Fruit fly (Drosophila melanogaster): ENCODE data around the gene Dfd.
A peak's percentile ranks its signal among the peaks of the same experiment; 100 is the strongest.

Dfd gene

DNA sequence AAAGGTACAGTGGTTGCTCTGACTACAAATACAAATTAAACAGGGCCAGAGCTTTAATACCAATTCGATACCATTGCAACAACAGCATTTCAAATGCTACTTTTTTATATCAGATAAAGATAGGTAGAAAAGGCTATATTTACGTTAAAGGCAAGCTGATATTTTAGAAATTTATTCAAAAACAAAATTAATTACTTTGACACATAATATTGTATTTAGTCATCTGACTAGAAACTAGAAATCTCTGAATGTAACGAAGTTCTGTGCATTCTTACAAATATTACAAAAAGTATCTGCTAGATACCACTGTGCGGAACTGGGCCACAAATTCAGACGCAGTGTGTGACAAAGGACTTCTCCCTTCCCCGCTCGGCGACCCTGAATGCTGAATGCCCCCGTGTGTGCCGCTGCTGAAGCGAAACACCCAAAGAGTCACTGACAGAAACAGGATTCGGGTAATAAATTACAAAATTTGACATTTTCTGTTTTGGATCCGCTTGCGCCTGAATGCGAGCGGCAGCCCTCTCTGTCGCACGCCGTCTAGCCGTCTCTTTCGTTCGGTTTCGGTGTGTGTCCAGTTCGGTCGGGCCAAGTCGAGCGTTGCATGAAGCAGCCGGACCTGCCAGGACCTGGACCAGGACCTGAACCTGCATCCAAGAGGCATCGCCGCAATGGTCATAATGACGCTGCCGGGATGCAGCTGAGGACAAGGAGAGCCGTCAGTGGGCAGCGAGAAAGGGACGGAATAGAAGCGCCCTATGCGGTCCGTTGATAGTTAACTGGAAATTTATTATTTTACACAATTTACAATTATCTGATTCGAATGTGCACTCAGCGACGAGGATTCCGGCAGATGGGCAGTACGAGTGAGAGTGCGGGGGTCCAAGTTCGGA is 30.6 kb upstream of the Dfd start (continued):
- peak; percentile 34 for TF ChIP-seq fd59A (GFP tag; optimal IDR thresholded peaks at IDR 0.05)
- TF ChIP-seq topi (GFP tag; optimal IDR thresholded peaks at IDR 0.05) = peak; percentile 59
- no peak for TF ChIP-seq CG32006 (GFP tag; optimal IDR thresholded peaks at IDR 0.05)
- peak; percentile 31 for TF ChIP-seq Sox15 (GFP tag; optimal IDR thresholded peaks at IDR 0.05)
- TF ChIP-seq CG11902 (GFP tag; optimal IDR thresholded peaks at IDR 0.05) = no peak
- TF ChIP-seq CG6276 (GFP tag; optimal IDR thresholded peaks at IDR 0.05) = no peak
- TF ChIP-seq svp (GFP tag) = peak; percentile 78
- TF ChIP-seq achi (GFP tag; optimal IDR thresholded peaks at IDR 0.05) = peak; percentile 46
- no peak for TF ChIP-seq CG9139 (GFP tag; optimal IDR thresholded peaks at IDR 0.05)
- peak; percentile 40 to 56 for TF ChIP-seq ss (GFP tag; optimal IDR thresholded peaks at IDR 0.05)
- no peak for TF ChIP-seq CG8119 (GFP tag; IDR thresholded peaks at IDR 0.05)
- TF ChIP-seq CG31627 (GFP tag; optimal IDR thresholded peaks at IDR 0.05) = peak; percentile 27
- TF ChIP-seq CG6792 (GFP tag; optimal IDR thresholded peaks at IDR 0.05) = peak; percentile 14
- no peak for TF ChIP-seq CG6854 (GFP tag; optimal IDR thresholded peaks at IDR 0.05)
- peak; percentile 66 for TF ChIP-seq CG6808 (GFP tag; optimal IDR thresholded peaks at IDR 0.05)
- peak; percentile 18 for TF ChIP-seq OdsH (GFP tag; optimal IDR thresholded peaks at IDR 0.05)
- peak; percentile 14 for TF ChIP-seq CG10631 (GFP tag; optimal IDR thresholded peaks at IDR 0.05)
- TF ChIP-seq Hr4 (GFP tag; optimal IDR thresholded peaks at IDR 0.05) = no peak
- peak; percentile 19 for TF ChIP-seq cyc (GFP tag; optimal IDR thresholded peaks at IDR 0.05)
- no peak for TF ChIP-seq CG11294 (GFP tag; IDR thresholded peaks at IDR 0.05)
- peak; percentile 44 for TF ChIP-seq CG3032 (tag; optimal IDR thresholded peaks at IDR 0.05)
- TF ChIP-seq Ets96B (tag; optimal IDR thresholded peaks at IDR 0.05) = peak; percentile 50

DNA sequence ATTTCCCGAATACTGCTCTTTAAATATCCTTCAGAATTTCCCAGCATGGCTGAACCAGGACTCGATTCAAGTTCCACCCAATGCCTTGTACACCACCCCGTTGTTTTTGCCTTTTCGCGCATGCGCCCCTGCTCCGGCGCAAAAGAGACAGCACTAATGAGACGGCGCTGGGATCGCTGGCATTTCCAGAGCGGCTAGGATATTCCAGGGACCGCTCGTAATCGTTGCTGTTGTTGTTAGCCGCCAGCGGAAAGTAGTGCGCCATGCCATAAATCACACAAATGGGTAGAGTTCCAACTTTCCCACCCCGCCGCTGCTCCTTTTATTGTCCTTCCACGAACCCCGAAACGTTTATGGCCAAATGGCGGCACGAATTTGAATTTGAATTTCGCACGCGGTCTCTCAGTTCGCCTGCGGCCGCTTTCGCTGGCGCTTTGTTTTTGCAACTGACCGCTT is 29.4 kb upstream of the Dfd start, which contains the start of gene Ama:
TSS of gene Ama (plus strand) at position 406 of the 456 bp plus-strand sequence.
- TF ChIP-seq Smox (GFP tag; optimal IDR thresholded peaks at IDR 0.05) (no peak), Eip75B (GFP tag; optimal IDR thresholded peaks at IDR 0.05) (no peak), CG6163 (GFP tag; IDR thresholded peaks at IDR 0.05) (no peak), CG6854 (GFP tag; optimal IDR thresholded peaks at IDR 0.05) (no peak), Sox102F (GFP tag; optimal IDR thresholded peaks at IDR 0.05) (no peak), CG8119 (GFP tag; IDR thresholded peaks at IDR 0.05) (no peak), CG10631 (GFP tag; optimal IDR thresholded peaks at IDR 0.05) (no peak), Hr4 (GFP tag; optimal IDR thresholded peaks at IDR 0.05) (no peak), pdm3 (GFP tag; optimal IDR thresholded peaks at IDR 0.05) (no peak), cyc (GFP tag; optimal IDR thresholded peaks at IDR 0.05) (no peak), ss (GFP tag; optimal IDR thresholded peaks at IDR 0.05) (no peak)

dm6 chr3R:6762794-6763407 is 28.7 kb upstream of the Dfd start:
- peak; percentile 65 for TF ChIP-seq Sox14 (GFP tag; optimal IDR thresholded peaks at IDR 0.05)
- TF ChIP-seq Sox102F (GFP tag; optimal IDR thresholded peaks at IDR 0.05) = peak; percentile 77
- TF ChIP-seq Hr38 (GFP tag; optimal IDR thresholded peaks at IDR 0.05) = no peak
- TF ChIP-seq CG8319 (GFP tag; optimal IDR thresholded peaks at IDR 0.05) = peak; percentile 53
- TF ChIP-seq cyc (GFP tag; optimal IDR thresholded peaks at IDR 0.05) = peak; percentile 77
- TF ChIP-seq Blimp-1 (GFP tag; optimal IDR thresholded peaks at IDR 0.05) = peak; percentile 72
- peak; percentile 80 for TF ChIP-seq achi (GFP tag; optimal IDR thresholded peaks at IDR 0.05)
- peak; percentile 81 for TF ChIP-seq CG32006 (GFP tag; optimal IDR thresholded peaks at IDR 0.05)
- TF ChIP-seq esn (GFP tag; optimal IDR thresholded peaks at IDR 0.05) = peak; percentile 90
- TF ChIP-seq CG34406 (GFP tag; optimal IDR thresholded peaks at IDR 0.05) = peak; percentile 81
- TF ChIP-seq CG9139 (GFP tag; optimal IDR thresholded peaks at IDR 0.05) = peak; percentile 33
- TF ChIP-seq acj6 (GFP tag; optimal IDR thresholded peaks at IDR 0.05) = peak; percentile 80
- TF ChIP-seq Hr4 (GFP tag; optimal IDR thresholded peaks at IDR 0.05) = peak; percentile 50
- TF ChIP-seq CG7368 (GFP tag; optimal IDR thresholded peaks at IDR 0.05) = peak; percentile 55
- TF ChIP-seq Met (GFP tag; optimal IDR thresholded peaks at IDR 0.05) = peak; percentile 84
- TF ChIP-seq fd85E (GFP tag; optimal IDR thresholded peaks at IDR 0.05) = peak; percentile 32
- peak; percentile 67 for TF ChIP-seq spab (GFP tag; optimal IDR thresholded peaks at IDR 0.05)
- peak; percentile 58 for TF ChIP-seq Sox15 (GFP tag; optimal IDR thresholded peaks at IDR 0.05)
- TF ChIP-seq Gug (GFP tag; IDR thresholded peaks at IDR 0.05) = peak; percentile 51; the same call in 1 of the 2 replicates
- TF ChIP-seq Eip93F (GFP tag; optimal IDR thresholded peaks at IDR 0.05) = peak; percentile 26
- TF ChIP-seq CG8632 (GFP tag; optimal IDR thresholded peaks at IDR 0.05) = peak; percentile 79
- peak; percentile 74 for TF ChIP-seq CG31627 (GFP tag; optimal IDR thresholded peaks at IDR 0.05)
- TF ChIP-seq fd59A (GFP tag; optimal IDR thresholded peaks at IDR 0.05) = peak; percentile 44
- TF ChIP-seq lz (GFP tag; optimal IDR thresholded peaks at IDR 0.05) = peak; percentile 76
- TF ChIP-seq Ets96B (tag; optimal IDR thresholded peaks at IDR 0.05) = peak; percentile 82
- peak; percentile 13; the same call in 1 of the 2 replicates for TF ChIP-seq CG11294 (GFP tag; IDR thresholded peaks at IDR 0.05)
- TF ChIP-seq Smox (GFP tag; optimal IDR thresholded peaks at IDR 0.05) = peak; percentile 80
- TF ChIP-seq CG6163 (GFP tag; IDR thresholded peaks at IDR 0.05) = peak; percentile 39; the same call in 1 of the 3 replicates
